Fruit fly (Drosophila melanogaster) whole organism, wandering third instar larva: ENCODE data around the gene CG6696.

Experiments used
- Abd-B ChIP-seq: fragments of >200 bp; optimal IDR thresholded peaks from 2 replicates; lab custom pipeline; 2017; ENCODE audit warnings: missing biosample characterization, missing genetic modification characterization
- CG32264 ChIP-seq: fragments of 200-800 bp; sonication (Bioruptor generic); optimal IDR thresholded peaks from 2 replicates; lab custom pipeline; 2016; ENCODE audit warnings: missing biosample characterization, missing genetic modification characterization
- CG9705 ChIP-seq: fragments of 200-800 bp; sonication (Bioruptor generic); optimal IDR thresholded peaks from 2 replicates; lab custom pipeline; 2018; ENCODE audit warnings: missing biosample characterization, mild to moderate bottlenecking, missing genetic modification characterization
- CrebA ChIP-seq: fragments of 200-800 bp; sonication (Bioruptor generic); optimal IDR thresholded peaks from 2 replicates; lab custom pipeline; 2016; ENCODE audit warnings: missing biosample characterization, mild to moderate bottlenecking, missing genetic modification characterization, borderline replicate concordance
- Dfd ChIP-seq: fragments of >200 bp; optimal IDR thresholded peaks from 2 replicates; lab custom pipeline; 2017; ENCODE audit warnings: missing biosample characterization, missing genetic modification characterization
- Dif ChIP-seq: fragments of 200-275, 200-300 bp; sonication (Bioruptor generic); optimal IDR thresholded peaks from 2 replicates; lab custom pipeline; 2018; ENCODE audit warnings: missing biosample characterization, missing genetic modification characterization; ENCODE audit not compliant: partially characterized antibody
- GATAd ChIP-seq: sonication (Bioruptor generic); optimal IDR thresholded peaks from 2 replicates; lab custom pipeline; 2016; ENCODE audit warnings: missing biosample characterization, missing genetic modification characterization
- HLH106 ChIP-seq: fragments of 200-800 bp; optimal IDR thresholded peaks from 3 replicates; lab custom pipeline; 2019; ENCODE audit warnings: missing biosample characterization, mild to moderate bottlenecking, missing genetic modification characterization, moderate library complexity
- Hnf4 ChIP-seq: fragments of 200-800 bp; sonication (Bioruptor generic); optimal IDR thresholded peaks from 2 replicates; lab custom pipeline; 2016; ENCODE audit warnings: missing biosample characterization, mild to moderate bottlenecking, missing genetic modification characterization
- Hr78 ChIP-seq: fragments of >200 bp; optimal IDR thresholded peaks from 2 replicates; lab custom pipeline; 2017; ENCODE audit warnings: missing biosample characterization, missing genetic modification characterization
- Hr83 ChIP-seq: fragments of 200-300 bp; sonication (Bioruptor generic); optimal IDR thresholded peaks from 2 replicates; lab custom pipeline; 2016; ENCODE audit warnings: missing biosample characterization, mild to moderate bottlenecking, missing genetic modification characterization, moderate library complexity; ENCODE audit not compliant: poor library complexity, severe bottlenecking
- Jra ChIP-seq: sonication (Bioruptor generic); optimal IDR thresholded peaks from 2 replicates; lab custom pipeline; 2016; ENCODE audit warnings: missing biosample characterization, missing genetic modification characterization
- Mio ChIP-seq: sonication (Bioruptor generic); optimal IDR thresholded peaks from 2 replicates; lab custom pipeline; 2016; ENCODE audit warnings: missing biosample characterization, missing genetic modification characterization
- Myc ChIP-seq: fragments of >200 bp; optimal IDR thresholded peaks from 2 replicates; lab custom pipeline; 2017
- N ChIP-seq: fragments of >200 bp; optimal IDR thresholded peaks from 2 replicates; lab custom pipeline; 2018; ENCODE audit warnings: missing biosample characterization, missing external identifiers, missing genetic modification characterization
- OdsH ChIP-seq: fragments of 200-800 bp; sonication (Bioruptor generic); optimal IDR thresholded peaks from 2 replicates; lab custom pipeline; 2016; ENCODE audit warnings: missing biosample characterization, mild to moderate bottlenecking, missing genetic modification characterization
- Rel ChIP-seq, 2 experiments: fragments of 200-800 bp; sonication (Bioruptor generic) in 1 of 2; optimal IDR thresholded peaks; 2 replicates in 1 of 2; 3 replicates in 1 of 2; lab custom pipeline; 2016 to 2019; ENCODE audit warnings: mild to moderate bottlenecking in 2 of 2, missing biosample characterization in 2 of 2, missing genetic modification characterization in 2 of 2, moderate library complexity in 1 of 2
- Sp1 ChIP-seq: fragments of 200-800 bp; sonication (Bioruptor generic); optimal IDR thresholded peaks from 3 replicates; lab custom pipeline; 2019; ENCODE audit warnings: missing biosample characterization, mild to moderate bottlenecking, missing genetic modification characterization, moderate library complexity
- Vsx2 ChIP-seq: fragments of 200-300, 225-300 bp; sonication (Bioruptor generic); optimal IDR thresholded peaks from 2 replicates; lab custom pipeline; 2018; ENCODE audit warnings: missing biosample characterization, missing genetic modification characterization; ENCODE audit not compliant: partially characterized antibody
- br ChIP-seq: fragments of 200-800 bp; sonication (Bioruptor generic); optimal IDR thresholded peaks from 2 replicates; lab custom pipeline; 2016; ENCODE audit warnings: missing biosample characterization, missing genetic modification characterization
- brk ChIP-seq: fragments of 200-800 bp; sonication (Bioruptor generic); optimal IDR thresholded peaks from 2 replicates; lab custom pipeline; 2016; ENCODE audit warnings: missing biosample characterization, mild to moderate bottlenecking, missing genetic modification characterization
- dl ChIP-seq, 2 experiments: fragments of 175-275, 200-275 bp in 1 of 2; fragments of 200-275 bp in 1 of 2; sonication (Bioruptor generic); optimal IDR thresholded peaks; lab custom pipeline; 2018; ENCODE audit warnings: mild to moderate bottlenecking in 2 of 2, missing biosample characterization in 2 of 2, missing genetic modification characterization in 2 of 2, moderate library complexity in 2 of 2; ENCODE audit not compliant: partially characterized antibody in 2 of 2, insufficient read depth in 1 of 2
- dmrt93B ChIP-seq: fragments of 200-800 bp; sonication (Bioruptor generic); optimal IDR thresholded peaks from 2 replicates; lab custom pipeline; 2018; ENCODE audit warnings: missing biosample characterization, mild to moderate bottlenecking, missing genetic modification characterization
- dsf ChIP-seq: sonication (Bioruptor generic); optimal IDR thresholded peaks from 2 replicates; lab custom pipeline; 2016; ENCODE audit warnings: missing biosample characterization, missing genetic modification characterization, borderline replicate concordance
- ey ChIP-seq: fragments of 200-800 bp; sonication (Bioruptor generic); optimal IDR thresholded peaks from 2 replicates; lab custom pipeline; 2016; ENCODE audit warnings: missing biosample characterization, missing genetic modification characterization
- foxo ChIP-seq, 2 experiments: fragments of 200-800 bp; sonication (Bioruptor generic); optimal IDR thresholded peaks; 2 replicates in 1 of 2; 3 replicates in 1 of 2; lab custom pipeline; 2016 to 2017; ENCODE audit warnings: missing biosample characterization in 2 of 2, missing genetic modification characterization in 2 of 2
- fru ChIP-seq: fragments of 200-800 bp; sonication (Bioruptor generic); optimal IDR thresholded peaks from 3 replicates; lab custom pipeline; 2016; ENCODE audit warnings: missing biosample characterization, mild to moderate bottlenecking, missing genetic modification characterization
- h ChIP-seq: fragments of 200-800 bp; sonication (Bioruptor generic); optimal IDR thresholded peaks from 3 replicates; lab custom pipeline; 2016; ENCODE audit warnings: missing biosample characterization, mild to moderate bottlenecking, missing genetic modification characterization
- jim ChIP-seq: fragments of 175-275, 200-325 bp; sonication (Bioruptor generic); optimal IDR thresholded peaks from 2 replicates; lab custom pipeline; 2016; ENCODE audit warnings: missing biosample characterization, mild to moderate bottlenecking, missing genetic modification characterization
- lola ChIP-seq: fragments of >200 bp; optimal IDR thresholded peaks from 2 replicates; lab custom pipeline; 2017; ENCODE audit warnings: missing biosample characterization, missing genetic modification characterization
- pan ChIP-seq: fragments of >200 bp; optimal IDR thresholded peaks from 2 replicates; lab custom pipeline; 2017
- psq ChIP-seq: fragments of 200-800 bp; sonication (Bioruptor generic); optimal IDR thresholded peaks from 3 replicates; lab custom pipeline; 2017; ENCODE audit warnings: missing biosample characterization, mild to moderate bottlenecking, missing genetic modification characterization, moderate library complexity
- rgr ChIP-seq: fragments of 200-800 bp; sonication (Bioruptor generic); optimal IDR thresholded peaks from 3 replicates; lab custom pipeline; 2016; ENCODE audit warnings: missing biosample characterization, mild to moderate bottlenecking, missing genetic modification characterization
- sage ChIP-seq: fragments of 200-800 bp; sonication (Bioruptor generic); optimal IDR thresholded peaks from 2 replicates; lab custom pipeline; 2016; ENCODE audit warnings: missing biosample characterization, mild to moderate bottlenecking, missing genetic modification characterization
- sv ChIP-seq: fragments of 200-800 bp; sonication (Bioruptor generic); optimal IDR thresholded peaks from 3 replicates; lab custom pipeline; 2016; ENCODE audit warnings: missing biosample characterization, missing genetic modification characterization
- tai ChIP-seq: sonication (Bioruptor generic); optimal IDR thresholded peaks from 2 replicates; lab custom pipeline; 2016; ENCODE audit warnings: missing biosample characterization, missing genetic modification characterization
- usp ChIP-seq: fragments of >200 bp; optimal IDR thresholded peaks from 2 replicates; lab custom pipeline; 2017; ENCODE audit warnings: missing biosample characterization, missing genetic modification characterization
- woc ChIP-seq: sonication (Bioruptor generic); optimal IDR thresholded peaks from 2 replicates; lab custom pipeline; 2016; ENCODE audit warnings: missing biosample characterization, mild to moderate bottlenecking, missing genetic modification characterization

Gene CG6696

DNA sequence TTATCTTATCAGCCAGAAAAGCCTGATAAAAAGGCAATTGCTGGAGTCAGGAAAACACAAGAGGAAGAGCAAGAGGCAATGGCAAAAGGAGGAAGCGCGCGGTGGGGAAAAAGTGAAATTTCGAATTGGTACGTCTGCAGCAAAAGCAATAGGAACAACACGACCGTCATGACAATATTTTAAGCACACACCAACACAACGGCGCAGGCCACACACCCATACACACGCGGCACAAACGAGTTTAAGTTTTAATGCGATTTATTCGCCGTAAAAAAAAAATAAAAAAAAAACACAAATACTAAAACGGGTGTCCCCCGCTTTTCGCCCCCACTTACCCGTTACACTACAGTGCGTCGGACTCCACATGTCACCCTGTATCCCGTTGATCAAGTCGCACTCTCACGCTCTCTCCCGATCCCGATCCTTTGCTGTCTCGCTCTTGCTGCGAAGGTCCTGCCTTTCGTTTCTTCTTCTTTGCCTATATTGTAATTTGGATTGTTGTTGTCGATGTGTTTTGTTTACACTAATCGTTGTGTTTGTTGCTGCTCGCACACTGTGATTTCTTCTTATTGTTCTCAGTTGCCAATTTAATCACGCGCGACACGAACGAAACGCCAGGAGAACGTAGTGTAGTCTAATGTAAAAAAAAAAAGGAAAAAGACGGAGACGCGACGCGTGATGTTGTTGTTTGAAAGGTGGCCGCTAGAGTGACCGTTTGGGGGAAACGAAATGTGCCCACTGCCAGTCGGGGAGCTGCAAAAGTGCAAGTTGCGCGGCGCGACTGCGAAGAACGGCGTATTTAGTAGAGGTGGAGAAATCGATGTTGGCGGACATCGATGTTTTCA, 14.9 kb downstream of the CG6696 start, which contains the start of gene Rip11 (continued):
- TF ChIP-seq tai (GFP tag; lab: Kevin White, UChicago) (no peak), foxo (GFP tag; optimal IDR thresholded peaks at IDR 0.05; lab: Kevin White, UChicago) (peak in 1 of 2 experiments; percentile 82), sv (GFP tag; lab: Kevin White, UChicago) (peak; percentile 45), psq (peak; percentile 71), CG32264 (GFP tag; lab: Kevin White, UChicago) (peak; percentile 5), fru (peak; percentile 76)
- TF ChIP-seq, all 38 proteins: peak for 19

DNA sequence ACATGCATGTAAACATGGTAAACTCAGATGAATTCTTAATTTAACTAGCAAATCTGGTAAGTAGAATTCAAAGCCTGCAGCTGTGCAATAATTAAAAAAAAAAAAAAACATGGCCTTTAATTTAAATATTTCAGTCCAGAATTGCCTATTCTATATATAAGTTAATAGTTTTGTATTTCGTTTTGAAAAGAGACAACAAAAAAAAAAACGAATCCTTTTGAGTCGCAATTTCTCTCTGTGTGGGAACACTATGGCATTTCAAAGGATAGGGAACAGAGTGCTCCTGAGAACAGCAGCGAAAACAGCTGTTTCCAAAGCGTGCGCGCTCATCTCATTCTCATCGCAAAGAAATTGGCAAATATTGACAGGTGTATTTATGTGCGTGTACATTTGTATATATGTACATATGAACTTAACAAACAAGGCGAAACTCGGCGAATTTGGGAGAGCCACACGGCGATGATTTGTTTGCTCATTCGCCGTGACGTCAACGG, 16.2 kb downstream of the CG6696 start:
- peak; percentile 91 for TF ChIP-seq Hr83 (GFP tag; lab: Kevin White, UChicago)
- TF ChIP-seq OdsH (GFP tag; lab: Kevin White, UChicago) = peak; percentile 59
- peak; percentile 72 for TF ChIP-seq ey (GFP tag; lab: Kevin White, UChicago)
- peak; percentile 20 for TF ChIP-seq dsf (GFP tag; lab: Kevin White, UChicago)
- TF ChIP-seq fru = peak; percentile 78
- peak; percentile 13 for TF ChIP-seq dmrt93B (GFP tag; lab: Kevin White, UChicago)
- peak; percentile 77 for TF ChIP-seq h (GFP tag; lab: Kevin White, UChicago)
- TF ChIP-seq Sp1 (GFP tag; lab: Kevin White, UChicago) = peak; percentile 65
- TF ChIP-seq CrebA = no peak
- peak; percentile 57 for TF ChIP-seq psq
- no peak for TF ChIP-seq Rel (GFP tag; optimal IDR thresholded peaks at IDR 0.05; lab: Kevin White, UChicago)
- TF ChIP-seq Rel (tag; optimal IDR thresholded peaks at IDR 0.05; lab: Kevin White, UChicago) = peak; percentile 35
- peak; percentile 73 for TF ChIP-seq br
- no peak for TF ChIP-seq N
- TF ChIP-seq brk (GFP tag; lab: Kevin White, UChicago) = no peak
- TF ChIP-seq HLH106 = peak; percentile 42
- TF ChIP-seq Jra = peak; percentile 47
- peak; percentile 14 for TF ChIP-seq CG32264 (GFP tag; lab: Kevin White, UChicago)
- TF ChIP-seq Hnf4 (GFP tag; lab: Kevin White, UChicago) = peak; percentile 58
- peak; percentile 36 for TF ChIP-seq sv (GFP tag; lab: Kevin White, UChicago)
- TF ChIP-seq woc (GFP tag; lab: Kevin White, UChicago) = peak; percentile 31
- TF ChIP-seq foxo (GFP tag; optimal IDR thresholded peaks at IDR 0.05; lab: Kevin White, UChicago) = peak in 1 of 2 experiments; percentile 82
- TF ChIP-seq rgr (GFP tag; lab: Kevin White, UChicago) = peak; percentile 74
- TF ChIP-seq Myc = no peak
- no peak for TF ChIP-seq jim (GFP tag; lab: Kevin White, UChicago)
- peak; percentile 41 for TF ChIP-seq sage (GFP tag; lab: Kevin White, UChicago)

DNA sequence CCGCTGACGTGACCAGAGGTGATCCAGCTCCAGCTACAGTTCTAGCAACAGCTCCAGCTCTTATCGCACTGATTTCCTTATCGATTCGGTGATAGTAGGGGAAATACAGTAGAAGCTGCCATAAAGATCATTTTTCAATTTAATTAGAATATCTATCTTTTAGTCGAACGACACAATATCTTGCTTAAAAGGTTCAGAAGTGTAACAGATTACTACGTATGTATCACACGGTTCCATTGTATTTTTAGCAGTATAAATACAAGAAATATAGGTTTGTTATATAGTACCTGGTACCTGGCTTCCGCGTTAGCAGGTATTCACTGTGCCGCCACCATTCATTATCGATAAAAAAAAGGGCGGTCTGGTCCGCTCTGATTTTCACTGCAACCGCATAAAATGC, 17.1 kb downstream of the CG6696 start:
- TF ChIP-seq lola (GFP tag; lab: Kevin White, UChicago) (no peak), pan (lab: Kevin White, UChicago) (no peak), sv (GFP tag; lab: Kevin White, UChicago) (peak; percentile 64), Abd-B (GFP tag; lab: Kevin White, UChicago) (no peak), OdsH (GFP tag; lab: Kevin White, UChicago) (peak; percentile 83), dl (GFP tag; optimal IDR thresholded peaks at IDR 0.05; lab: Kevin White, UChicago; ENCODE audit: insufficient read depth in 1 of 2, partially characterized antibody in 2 of 2) (no peak), Hnf4 (GFP tag; lab: Kevin White, UChicago) (peak; percentile 84), HLH106 (peak; percentile 83), brk (GFP tag; lab: Kevin White, UChicago) (no peak), h (GFP tag; lab: Kevin White, UChicago) (peak; percentile 92), jim (GFP tag; lab: Kevin White, UChicago) (no peak), GATAd (GFP tag; lab: Kevin White, UChicago) (no peak), Dif (no peak), Mio (GFP tag; lab: Kevin White, UChicago) (no peak), Hr83 (GFP tag; lab: Kevin White, UChicago) (no peak), Rel (GFP tag; optimal IDR thresholded peaks at IDR 0.05; lab: Kevin White, UChicago) (no peak), Rel (tag; optimal IDR thresholded peaks at IDR 0.05; lab: Kevin White, UChicago) (peak; percentile 69), Vsx2 (no peak), dmrt93B (GFP tag; lab: Kevin White, UChicago) (peak; percentile 58), N (no peak), usp (GFP tag; lab: Kevin White, UChicago) (no peak), Hr78 (GFP tag; lab: Kevin White, UChicago) (no peak), Dfd (no peak), dsf (GFP tag; lab: Kevin White, UChicago) (no peak), foxo (GFP tag; optimal IDR thresholded peaks at IDR 0.05; lab: Kevin White, UChicago) (peak in 1 of 2 experiments; percentile 90), tai (GFP tag; lab: Kevin White, UChicago) (no peak), ey (GFP tag; lab: Kevin White, UChicago) (peak; percentile 88), Jra (peak; percentile 53), rgr (GFP tag; lab: Kevin White, UChicago) (peak; percentile 89), sage (GFP tag; lab: Kevin White, UChicago) (no peak), br (peak; percentile 85), CG9705 (peak; percentile 38), Myc (no peak), CG32264 (GFP tag; lab: Kevin White, UChicago) (no peak), woc (GFP tag; lab: Kevin White, UChicago) (peak; percentile 9), psq (peak; percentile 69), CrebA (no peak), Sp1 (GFP tag; lab: Kevin White, UChicago) (peak; percentile 79), fru (peak; percentile 85)
